Fruit fly (Drosophila melanogaster): ENCODE measurements around the gene Hsc70-4.

The Hsc70-4 gene

dm6 chr3R:15218824-15219576, 23.5 kb upstream of the Hsc70-4 start, which contains the start of the genes SIDL and CG12241 (continued):
- peak; percentile 33 for TF ChIP-seq Oli (tag; optimal IDR thresholded peaks at IDR 0.05)
- peak; percentile 14 for TF ChIP-seq CHES-1-like (GFP tag; optimal IDR thresholded peaks at IDR 0.05)
- TF ChIP-seq Tbp (GFP tag; optimal IDR thresholded peaks at IDR 0.05): no peak
- peak; percentile 39 for TF ChIP-seq CG18619 (GFP tag; optimal IDR thresholded peaks at IDR 0.05)
- peak; percentile 16 for TF ChIP-seq CG10565 (GFP tag; optimal IDR thresholded peaks at IDR 0.05)
- no peak for TF ChIP-seq Asciz (GFP tag; optimal IDR thresholded peaks at IDR 0.05)
- TF ChIP-seq dati (GFP tag; IDR thresholded peaks at IDR 0.05): peak; percentile 72
- TF ChIP-seq knrl (GFP tag; IDR thresholded peaks at IDR 0.05; ENCODE audit: partially characterized antibody): peak; percentile 16; the same call in 1 of the 3 replicates
- no peak for TF ChIP-seq CG7963 (GFP tag; IDR thresholded peaks at IDR 0.05; ENCODE audit: partially characterized antibody)
- no peak for TF ChIP-seq CG11504 (tag; optimal IDR thresholded peaks at IDR 0.05)
- peak; percentile 91 for TF ChIP-seq gro (GFP tag; optimal IDR thresholded peaks at IDR 0.05)
- peak; percentile 73 for TF ChIP-seq CG10979 (tag; optimal IDR thresholded peaks at IDR 0.05)
- TF ChIP-seq CG17359 (tag; optimal IDR thresholded peaks at IDR 0.05): peak; percentile 83
- peak; percentile 81 to 90 for TF ChIP-seq Pdp1 (GFP tag; optimal IDR thresholded peaks at IDR 0.05)
- TF ChIP-seq ATbp (GFP tag; optimal IDR thresholded peaks at IDR 0.05): no peak
- peak; percentile 66 for TF ChIP-seq MESR4 (GFP tag; optimal IDR thresholded peaks at IDR 0.05)
- TF ChIP-seq Hr39 (optimal IDR thresholded peaks at IDR 0.05): no peak
- no peak for TF ChIP-seq CG17186 (GFP tag; optimal IDR thresholded peaks at IDR 0.05)
- TF ChIP-seq CG6683 (GFP tag; optimal IDR thresholded peaks at IDR 0.05): peak; percentile 57
- TF ChIP-seq CG32767 (GFP tag; IDR thresholded peaks at IDR 0.05): no peak
- TF ChIP-seq CG14860 (GFP tag; IDR thresholded peaks at IDR 0.05; ENCODE audit: partially characterized antibody): 0 out of 3 replicates have a peak, but pooled peaks have one; percentile 22

dm6 chr3R:15222973-15223372, 19.5 kb upstream of the Hsc70-4 start, which contains the start of gene Polr2G:
Gene Polr2G, minus strand, starts transcription at chr3R:15223180.
- TF ChIP-seq MBD-R2 (GFP tag; IDR thresholded peaks at IDR 0.05): peak; percentile 70
- peak; percentile 48 for TF ChIP-seq CG9797 (GFP tag; optimal IDR thresholded peaks at IDR 0.05)
- no peak for TF ChIP-seq CG17612 (GFP tag; IDR thresholded peaks at IDR 0.05)
- TF ChIP-seq ro (GFP tag; IDR thresholded peaks at IDR 0.05): no peak
- peak; percentile 24; the same call in 1 of the 2 replicates for TF ChIP-seq E2f1 (GFP tag; IDR thresholded peaks at IDR 0.05)
- no peak for TF ChIP-seq slbo (GFP tag; IDR thresholded peaks at IDR 0.05)
- TF ChIP-seq CG10267 (tag; optimal IDR thresholded peaks at IDR 0.05): peak; percentile 10
- peak; percentile 50 for TF ChIP-seq CG4617 (GFP tag; optimal IDR thresholded peaks at IDR 0.05; ENCODE audit: borderline replicate concordance)
- no peak for TF ChIP-seq CG10565 (GFP tag; optimal IDR thresholded peaks at IDR 0.05)
- no peak for TF ChIP-seq insv (GFP tag; optimal IDR thresholded peaks at IDR 0.05)
- peak; percentile 34 for TF ChIP-seq YL-1 (GFP tag; optimal IDR thresholded peaks at IDR 0.05)
- peak; percentile 4 for TF ChIP-seq Ets97D (GFP tag; optimal IDR thresholded peaks at IDR 0.05)
- TF ChIP-seq sens (GFP tag): peak; percentile 42
- no peak for TF ChIP-seq CG13894 (tag; optimal IDR thresholded peaks at IDR 0.05)
- peak; percentile 19 for TF ChIP-seq CG2116 (GFP tag; optimal IDR thresholded peaks at IDR 0.05)
- TF ChIP-seq gfzf (GFP tag; optimal IDR thresholded peaks at IDR 0.05): peak; percentile 63
- TF ChIP-seq Dp (GFP tag; optimal IDR thresholded peaks at IDR 0.05): peak; percentile 67
- TF ChIP-seq CG9437 (GFP tag; optimal IDR thresholded peaks at IDR 0.05): no peak
- peak; percentile 15; the same call in 1 of the 2 replicates for TF ChIP-seq Scr (GFP tag; IDR thresholded peaks at IDR 0.05; ENCODE audit: partially characterized antibody)
- TF ChIP-seq CG34422 (GFP tag; IDR thresholded peaks at IDR 0.05): peak; percentile 13; the same call in 1 of the 3 replicates
- TF ChIP-seq CG14710 (tag; optimal IDR thresholded peaks at IDR 0.05): peak; percentile 10
- TF ChIP-seq CG4707 (GFP tag; optimal IDR thresholded peaks at IDR 0.05): no peak
- TF ChIP-seq stwl (tag; optimal IDR thresholded peaks at IDR 0.05): peak; percentile 30
- peak; percentile 67 for TF ChIP-seq E2f2 (GFP tag; IDR thresholded peaks at IDR 0.05)
- TF ChIP-seq Dll (GFP tag; IDR thresholded peaks at IDR 0.05; ENCODE audit: partially characterized antibody): peak; percentile 28; the same call in 1 of the 4 replicates
- no peak for TF ChIP-seq Nf-YB (GFP tag; optimal IDR thresholded peaks at IDR 0.05)
- TF ChIP-seq BEAF-32 (GFP tag; optimal IDR thresholded peaks at IDR 0.05): peak; percentile 14
- TF ChIP-seq pzg (GFP tag; optimal IDR thresholded peaks at IDR 0.05): peak; percentile 19
